Worm (Caenorhabditis elegans) whole organism, mixed stage, embryonic: ENCODE results near the gene Y37E11AM.2.

ENCODE experiments used
- bed-3 ChIP-seq: fragments of 200-800 bp; sonication (Bioruptor generic); optimal IDR thresholded peaks from 3 replicates; lab custom pipeline; 2018; ENCODE audit warnings: mild to moderate bottlenecking, missing genetic modification characterization, moderate library complexity, missing compliant biosample characterization
- blmp-1 ChIP-seq: fragments of 150-350 bp; optimal IDR thresholded peaks from 2 replicates; lab custom pipeline; 2014; ENCODE audit warnings: missing biosample characterization, missing genetic modification characterization
- elt-3 ChIP-seq: fragments of 150-350 bp; optimal IDR thresholded peaks from 2 replicates; lab custom pipeline; 2014; ENCODE audit warnings: missing biosample characterization, missing genetic modification characterization
- mab-5 ChIP-seq: fragments of 150-350 bp; optimal IDR thresholded peaks from 2 replicates; lab custom pipeline; 2014; ENCODE audit warnings: missing biosample characterization, missing genetic modification characterization
- nhr-12 ChIP-seq: fragments of 150-350 bp; optimal IDR thresholded peaks from 2 replicates; lab custom pipeline; 2014; ENCODE audit warnings: missing biosample characterization, missing genetic modification characterization
- nhr-28 ChIP-seq: fragments of 150-350 bp; optimal IDR thresholded peaks from 2 replicates; lab custom pipeline; 2014; ENCODE audit warnings: missing biosample characterization, missing genetic modification characterization
- nhr-76 ChIP-seq: sonication (generic microtip); optimal IDR thresholded peaks from 2 replicates; lab custom pipeline; 2017; ENCODE audit warnings: missing biosample characterization, missing genetic modification characterization
- pha-4 ChIP-seq: fragments of 150-350 bp; optimal IDR thresholded peaks from 2 replicates; lab custom pipeline; 2018; ENCODE audit warnings: missing biosample characterization, missing genetic modification reagents, missing genetic modification characterization
- unc-39 ChIP-seq: fragments of 150-350 bp; optimal IDR thresholded peaks from 2 replicates; lab custom pipeline; 2014; ENCODE audit warnings: missing biosample characterization, missing genetic modification characterization

DNA sequence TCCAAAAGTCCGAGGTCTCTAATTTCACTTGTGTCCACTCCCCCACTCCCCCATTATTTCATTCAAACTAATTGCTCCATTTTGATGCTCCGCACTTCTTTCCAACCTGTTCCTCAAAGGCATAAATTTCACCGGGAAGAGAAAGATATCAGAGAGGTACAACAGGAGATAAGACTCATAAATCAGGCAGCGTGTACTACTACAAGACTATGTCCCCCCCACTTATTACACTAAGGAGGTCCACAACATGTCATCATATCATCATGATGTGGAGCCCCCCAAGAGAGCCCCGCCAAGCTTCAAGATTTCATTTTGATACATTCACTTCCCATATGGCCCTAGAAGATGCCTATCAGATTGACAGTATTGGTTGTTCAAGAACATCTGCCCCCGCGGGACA, 40.2 kb upstream of the Y37E11AM.2 start:
- TF ChIP-seq pha-4 (tag; lab: Kevin White, UChicago), result no peak
- no peak for TF ChIP-seq blmp-1 (tag; lab: Kevin White, UChicago)
- TF ChIP-seq elt-3 (tag; lab: Kevin White, UChicago), result no peak
- no peak for TF ChIP-seq nhr-76 (tag; lab: Kevin White, UChicago)
- no peak for TF ChIP-seq nhr-28 (tag; lab: Kevin White, UChicago)
- no peak for TF ChIP-seq nhr-12 (tag; lab: Kevin White, UChicago)
- TF ChIP-seq bed-3 (GFP tag; lab: Kevin White, UChicago), result no peak
- peak; percentile 82 for TF ChIP-seq mab-5 (tag; lab: Kevin White, UChicago)
- no peak for TF ChIP-seq unc-39
